Worm (Caenorhabditis elegans): ENCODE measurements around the gene srg-4.

The srg-4 gene

DNA sequence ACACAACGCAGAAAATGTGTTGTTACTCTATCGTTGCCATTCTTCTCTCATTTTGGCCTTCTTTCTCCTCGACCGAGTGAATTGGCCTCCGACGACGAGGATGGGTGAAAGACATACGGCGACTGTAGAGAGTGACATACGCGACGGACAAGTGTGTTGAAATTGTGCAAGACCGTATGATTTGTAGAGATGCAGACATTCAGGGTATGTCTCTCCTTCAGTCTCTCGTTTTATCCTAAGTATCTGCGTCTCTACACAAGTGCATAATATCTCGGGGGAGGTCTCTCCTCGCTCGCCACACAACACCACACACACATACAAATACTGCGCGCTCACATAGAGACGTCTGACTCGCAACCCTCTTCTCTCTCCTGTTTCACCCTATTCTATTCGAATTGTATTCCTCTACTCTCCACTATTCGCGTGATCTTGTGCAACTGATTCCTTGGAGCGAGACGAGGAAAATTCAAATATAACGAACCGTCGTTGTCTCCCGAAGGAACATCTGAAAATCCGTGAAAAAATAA, 18.2 kb upstream of the srg-4 start, which contains the start of gene hmg-1.2:
Gene hmg-1.2 (plus strand): TSS at position 311 of the 527 bp plus-strand sequence.
- TF ChIP-seq unc-39 (tag; optimal IDR thresholded peaks at IDR 0.05) (peak; percentile 32), elt-3 (tag; optimal IDR thresholded peaks at IDR 0.05) (no peak), unc-62 (GFP tag; optimal IDR thresholded peaks at IDR 0.05) (peak; percentile 92), mab-5 (tag; optimal IDR thresholded peaks at IDR 0.05) (no peak), mls-2 (tag; optimal IDR thresholded peaks at IDR 0.05) (peak; percentile 65), M03D4.4 (tag; optimal IDR thresholded peaks at IDR 0.05) (no peak), nhr-237 (tag; optimal IDR thresholded peaks at IDR 0.05) (peak; percentile 56), ceh-83 (GFP tag; optimal IDR thresholded peaks at IDR 0.05) (no peak), tbx-8 (GFP tag; optimal IDR thresholded peaks at IDR 0.05) (no peak), zip-8 (tag; optimal IDR thresholded peaks at IDR 0.05) (no peak), nhr-76 (tag; optimal IDR thresholded peaks at IDR 0.05) (no peak), nhr-12 (tag; optimal IDR thresholded peaks at IDR 0.05) (no peak), lsy-2 (tag; optimal IDR thresholded peaks at IDR 0.05) (peak; percentile 68), ztf-11 (tag; optimal IDR thresholded peaks at IDR 0.05) (no peak), drap-1 (GFP tag; optimal IDR thresholded peaks at IDR 0.05) (peak; percentile 59), ceh-39 (tag; optimal IDR thresholded peaks at IDR 0.05) (peak; percentile 4), lin-32 (GFP tag; optimal IDR thresholded peaks at IDR 0.05) (no peak), snpc-4 (tag; optimal IDR thresholded peaks at IDR 0.05) (no peak), blmp-1 (tag; optimal IDR thresholded peaks at IDR 0.05) (peak; percentile 13), unc-120 (tag; optimal IDR thresholded peaks at IDR 0.05; ENCODE audit: poor library complexity, severe bottlenecking) (peak; percentile 82), sptf-1 (tag; optimal IDR thresholded peaks at IDR 0.05) (peak; percentile 62), flh-1 (GFP tag; optimal IDR thresholded peaks at IDR 0.05) (no peak), sem-2 (GFP tag; optimal IDR thresholded peaks at IDR 0.05) (no peak), elt-1 (tag; optimal IDR thresholded peaks at IDR 0.05; ENCODE audit: borderline replicate concordance, insufficient read depth) (no peak), mep-1 (tag; optimal IDR thresholded peaks at IDR 0.05) (no peak), cnd-1 (tag; optimal IDR thresholded peaks at IDR 0.05) (peak; percentile 73), pha-4 (tag; optimal IDR thresholded peaks at IDR 0.05) (peak; percentile 0), bed-3 (GFP tag; optimal IDR thresholded peaks at IDR 0.05) (no peak), nhr-28 (tag; optimal IDR thresholded peaks at IDR 0.05) (no peak), hlh-1 (tag; optimal IDR thresholded peaks at IDR 0.05) (no peak), lin-13 (tag; optimal IDR thresholded peaks at IDR 0.05) (peak; percentile 67), nhr-2 (tag; optimal IDR thresholded peaks at IDR 0.05) (no peak), ceh-43 (GFP tag; optimal IDR thresholded peaks at IDR 0.05) (no peak), ham-2 (GFP tag; optimal IDR thresholded peaks at IDR 0.05) (peak; percentile 11), ces-1 (GFP tag; optimal IDR thresholded peaks at IDR 0.05) (peak; percentile 74)

DNA sequence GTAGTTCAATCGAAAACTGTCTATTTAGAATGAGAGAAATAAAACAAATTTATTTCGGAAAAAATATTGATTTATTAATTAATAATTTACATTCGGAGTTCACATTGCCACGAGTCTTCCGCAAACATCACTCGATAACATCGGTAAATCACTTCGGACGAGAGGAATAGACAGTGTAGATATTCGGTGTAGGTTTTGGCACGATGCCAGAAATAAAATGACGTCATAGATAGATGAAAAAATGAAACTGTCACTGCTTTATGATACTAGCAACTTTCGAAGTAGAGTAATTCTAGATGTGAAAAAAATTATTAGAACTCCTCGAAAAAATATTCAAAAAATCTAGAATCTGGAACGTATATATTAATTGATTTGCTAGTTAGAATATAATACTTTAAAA, 17.6 kb upstream of the srg-4 start:
- TF ChIP-seq sptf-1 (tag; optimal IDR thresholded peaks at IDR 0.05) (no peak), zip-8 (tag; optimal IDR thresholded peaks at IDR 0.05) (peak; percentile 72)

DNA sequence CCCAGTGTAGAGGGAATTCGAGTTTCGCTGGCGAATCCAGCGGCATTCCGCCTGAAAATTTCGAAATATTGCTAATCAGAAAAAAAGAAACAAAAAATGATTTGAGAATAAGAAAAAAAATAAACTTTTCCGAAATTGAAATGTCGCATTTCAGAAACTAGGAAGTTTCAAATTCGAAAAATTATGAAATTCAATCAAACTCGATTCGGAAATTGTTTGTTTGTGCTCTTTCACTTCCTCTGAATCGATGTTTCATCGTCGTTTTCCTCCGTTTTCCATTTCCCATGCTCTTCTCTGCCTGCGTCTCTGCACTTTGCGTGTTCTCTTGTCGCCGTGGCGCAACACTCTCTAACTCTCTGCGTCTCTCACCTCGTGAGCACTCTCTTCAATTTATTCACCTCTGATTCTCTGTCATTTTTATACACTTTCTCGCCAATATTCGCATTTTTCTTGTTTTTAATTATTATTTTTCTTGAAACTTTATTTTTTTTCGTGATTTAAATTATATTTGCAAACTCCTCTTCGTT, 16.5 kb upstream of the srg-4 start, which contains the start of gene C18F10.7:
Gene C18F10.7 (minus strand): TSS at position 51 of the 527 bp plus-strand sequence.
- TF ChIP-seq lsy-2 (tag; optimal IDR thresholded peaks at IDR 0.05) (no peak), unc-120 (tag; optimal IDR thresholded peaks at IDR 0.05; ENCODE audit: poor library complexity, severe bottlenecking) (no peak), elt-1 (tag; optimal IDR thresholded peaks at IDR 0.05; ENCODE audit: borderline replicate concordance, insufficient read depth) (no peak), nhr-12 (tag; optimal IDR thresholded peaks at IDR 0.05) (no peak), lin-13 (tag; optimal IDR thresholded peaks at IDR 0.05) (peak; percentile 21), blmp-1 (tag; optimal IDR thresholded peaks at IDR 0.05) (no peak), ces-1 (GFP tag; optimal IDR thresholded peaks at IDR 0.05) (peak; percentile 51), pha-4 (tag; optimal IDR thresholded peaks at IDR 0.05) (peak; percentile 48), flh-1 (GFP tag; optimal IDR thresholded peaks at IDR 0.05) (no peak), ceh-39 (tag; optimal IDR thresholded peaks at IDR 0.05) (no peak), lin-32 (GFP tag; optimal IDR thresholded peaks at IDR 0.05) (no peak), mep-1 (tag; optimal IDR thresholded peaks at IDR 0.05) (peak; percentile 45)
